Fruit fly (Drosophila melanogaster) whole organism, embryonic: ENCODE data around the gene Sptz.
A peak's percentile ranks its signal among the peaks of the same experiment; 100 is the strongest.

Source experiments
- Atf3 ChIP-seq: fragments of 200-800 bp; sonication (Bioruptor generic); optimal IDR thresholded peaks from 3 replicates; lab custom pipeline; 2016; ENCODE audit warnings: missing biosample characterization, missing genetic modification characterization
- CG10147 ChIP-seq: fragments of 200-800 bp; sonication (Bioruptor generic); optimal IDR thresholded peaks from 2 replicates; lab custom pipeline; 2019; ENCODE audit warnings: missing biosample characterization, mild to moderate bottlenecking, missing genetic modification characterization, moderate library complexity
- CG10543 ChIP-seq: fragments of 200-800 bp; sonication (Bioruptor generic); optimal IDR thresholded peaks from 3 replicates; lab custom pipeline; 2017; ENCODE audit warnings: missing biosample characterization, mild to moderate bottlenecking, missing genetic modification characterization, moderate library complexity
- CG12071 ChIP-seq: fragments of 200-800 bp; sonication (Bioruptor generic); optimal IDR thresholded peaks from 3 replicates; lab custom pipeline; 2018; ENCODE audit warnings: missing biosample characterization, mild to moderate bottlenecking, missing genetic modification characterization
- CG12299 ChIP-seq: fragments of 200-800 bp; sonication (Bioruptor generic); optimal IDR thresholded peaks from 2 replicates; lab custom pipeline; 2018; ENCODE audit warnings: missing biosample characterization, mild to moderate bottlenecking, missing genetic modification characterization
- CG12659 ChIP-seq: fragments of 200-800 bp; sonication (Bioruptor generic); optimal IDR thresholded peaks from 3 replicates; lab custom pipeline; 2017; ENCODE audit warnings: mild to moderate bottlenecking, missing biosample characterization, missing genetic modification reagents, missing genetic modification characterization
- CG13424 ChIP-seq: fragments of 200-800 bp; sonication (Bioruptor generic); optimal IDR thresholded peaks from 2 replicates; lab custom pipeline; 2019; ENCODE audit warnings: missing biosample characterization, mild to moderate bottlenecking, missing genetic modification characterization, moderate library complexity
- CG13894 ChIP-seq: fragments of 200-800 bp; sonication (Bioruptor generic); optimal IDR thresholded peaks from 3 replicates; lab custom pipeline; 2018; ENCODE audit warnings: missing biosample characterization, mild to moderate bottlenecking, missing genetic modification characterization, moderate library complexity
- CG14710 ChIP-seq: fragments of 200-800 bp; sonication (Bioruptor generic); optimal IDR thresholded peaks from 3 replicates; lab custom pipeline; 2019; ENCODE audit warnings: missing biosample characterization, mild to moderate bottlenecking, missing genetic modification characterization, moderate library complexity
- CG2712 ChIP-seq: fragments of 200-800 bp; optimal IDR thresholded peaks from 3 replicates; lab custom pipeline; 2019; ENCODE audit warnings: missing biosample characterization, mild to moderate bottlenecking, missing genetic modification characterization, moderate library complexity
- CG30020 ChIP-seq: fragments of 200-800 bp; optimal IDR thresholded peaks from 2 replicates; lab custom pipeline; 2019; ENCODE audit warnings: missing biosample characterization, mild to moderate bottlenecking, missing genetic modification characterization, moderate library complexity
- CG4707 ChIP-seq: fragments of 200-800 bp; sonication (Bioruptor generic); optimal IDR thresholded peaks from 2 replicates; lab custom pipeline; 2018; ENCODE audit warnings: missing biosample characterization, mild to moderate bottlenecking, missing genetic modification characterization, moderate library complexity
- CG6689 ChIP-seq: fragments of 200-800 bp; sonication (Bioruptor generic); IDR thresholded peaks from 2 replicates; pipeline ENCODE4 v1.3.6; 2022; ENCODE audit warnings: missing biosample characterization, missing genetic modification characterization
- CG6813 ChIP-seq: fragments of 200-800 bp; sonication (Bioruptor generic); optimal IDR thresholded peaks from 2 replicates; lab custom pipeline; 2017; ENCODE audit warnings: missing biosample characterization, missing genetic modification characterization, mild to moderate bottlenecking, moderate library complexity, missing genetic modification reagents
- CG9437 ChIP-seq: fragments of 200-800 bp; sonication (Bioruptor generic); optimal IDR thresholded peaks from 2 replicates; lab custom pipeline; 2018; ENCODE audit warnings: missing biosample characterization, mild to moderate bottlenecking, missing genetic modification characterization
- CrebB ChIP-seq: fragments of 200-800 bp; sonication (Bioruptor generic); optimal IDR thresholded peaks from 3 replicates; lab custom pipeline; 2018; ENCODE audit warnings: missing biosample characterization, mild to moderate bottlenecking, missing genetic modification characterization
- D ChIP-seq, 2 experiments: fragments of 200-800 bp in 1 of 2; fragments of >200 bp in 1 of 2; sonication (Bioruptor generic) in 1 of 2; optimal IDR thresholded peaks; 2 replicates in 1 of 2; 3 replicates in 1 of 2; lab custom pipeline; 2017; ENCODE audit warnings: mild to moderate bottlenecking in 1 of 2, missing biosample characterization in 1 of 2, missing genetic modification characterization in 1 of 2, missing genetic modification reagents in 1 of 2
- Dp ChIP-seq: fragments of 200-800 bp; sonication (Bioruptor generic); optimal IDR thresholded peaks from 2 replicates; lab custom pipeline; 2018; ENCODE audit warnings: missing biosample characterization, mild to moderate bottlenecking, missing genetic modification characterization, moderate library complexity
- Dref ChIP-seq: fragments of 200-800 bp; sonication (Bioruptor generic); IDR thresholded peaks from 2 replicates; pipeline ENCODE4 v1.3.6; 2022; ENCODE audit warnings: missing biosample characterization, missing genetic modification characterization
- E2f2 ChIP-seq: fragments of 200-800 bp; sonication (Bioruptor generic); IDR thresholded peaks from 2 replicates; pipeline ENCODE4 v1.3.6; 2022; ENCODE audit warnings: missing biosample characterization, missing genetic modification characterization
- Ets97D ChIP-seq: fragments of 200-800 bp; sonication (Bioruptor generic); optimal IDR thresholded peaks from 3 replicates; lab custom pipeline; 2016; ENCODE audit warnings: missing biosample characterization, missing genetic modification characterization
- Gsc ChIP-seq: fragments of 200-800 bp; sonication (Bioruptor generic); IDR thresholded peaks from 2 replicates; pipeline ENCODE4 v1.3.6; 2022; ENCODE audit warnings: missing biosample characterization, missing genetic modification characterization
- Hmr ChIP-seq: fragments of 200-800 bp; sonication (Bioruptor generic); optimal IDR thresholded peaks from 3 replicates; lab custom pipeline; 2017; ENCODE audit warnings: mild to moderate bottlenecking, missing biosample characterization, missing genetic modification reagents, missing genetic modification characterization
- Mad ChIP-seq: fragments of 200-800 bp; sonication (Bioruptor generic); optimal IDR thresholded peaks from 2 replicates; lab custom pipeline; 2016; ENCODE audit warnings: missing biosample characterization, missing genetic modification characterization
- Max ChIP-seq: fragments of 200-800 bp; sonication (Bioruptor generic); optimal IDR thresholded peaks from 2 replicates; lab custom pipeline; 2016; ENCODE audit warnings: missing biosample characterization, mild to moderate bottlenecking, missing genetic modification characterization
- Myb ChIP-seq: fragments of 200-800 bp; sonication (Bioruptor generic); optimal IDR thresholded peaks from 2 replicates; lab custom pipeline; 2016; ENCODE audit warnings: missing biosample characterization, missing genetic modification characterization
- NC2β ChIP-seq: fragments of 200-800 bp; sonication (Bioruptor generic); optimal IDR thresholded peaks from 2 replicates; lab custom pipeline; 2016; ENCODE audit warnings: missing biosample characterization, missing genetic modification characterization
- Pdp1 ChIP-seq, 2 experiments: fragments of 200-800 bp; sonication (Bioruptor generic); optimal IDR thresholded peaks; 3 replicates each; lab custom pipeline; 2016; ENCODE audit warnings: missing biosample characterization in 2 of 2, missing genetic modification characterization in 2 of 2, mild to moderate bottlenecking in 1 of 2, moderate library complexity in 1 of 2
- Ptx1 ChIP-seq: fragments of 200-800 bp; sonication (Bioruptor generic); IDR thresholded peaks from 2 replicates; pipeline ENCODE4 v1.3.6; 2022; ENCODE audit warnings: missing biosample characterization, missing genetic modification characterization
- Side ChIP-seq: fragments of 200-800 bp; sonication (Bioruptor generic); optimal IDR thresholded peaks from 2 replicates; lab custom pipeline; 2016; ENCODE audit warnings: missing biosample characterization, missing genetic modification characterization
- Sox102F ChIP-seq: fragments of 200-800 bp; sonication (Bioruptor generic); optimal IDR thresholded peaks from 2 replicates; lab custom pipeline; 2018; ENCODE audit warnings: missing biosample characterization, mild to moderate bottlenecking, missing genetic modification characterization, moderate library complexity
- Usf ChIP-seq: fragments of 200-800 bp; sonication (Bioruptor generic); optimal IDR thresholded peaks from 2 replicates; lab custom pipeline; 2017; ENCODE audit warnings: missing genotype, missing biosample characterization, missing genetic modification characterization
- Xbp1 ChIP-seq: fragments of 200-800 bp; sonication (Bioruptor generic); optimal IDR thresholded peaks from 3 replicates; lab custom pipeline; 2016; ENCODE audit warnings: missing biosample characterization, mild to moderate bottlenecking, missing genetic modification characterization
- bcd ChIP-seq: fragments of 200-800 bp; sonication (Bioruptor generic); optimal IDR thresholded peaks from 2 replicates; lab custom pipeline; 2017; ENCODE audit warnings: missing biosample characterization, mild to moderate bottlenecking, missing genetic modification characterization
- cato ChIP-seq: fragments of 200-800 bp; sonication (Bioruptor generic); optimal IDR thresholded peaks from 2 replicates; lab custom pipeline; 2016; ENCODE audit warnings: missing biosample characterization, missing genetic modification characterization, borderline replicate concordance
- caup ChIP-seq: fragments of 200-800 bp; sonication (Bioruptor generic); optimal IDR thresholded peaks from 3 replicates; lab custom pipeline; 2017; ENCODE audit warnings: missing biosample characterization, mild to moderate bottlenecking, missing genetic modification characterization, moderate library complexity; ENCODE audit not compliant: severe bottlenecking
- ci ChIP-seq: fragments of 200-800 bp; sonication (Bioruptor generic); IDR thresholded peaks from 3 replicates; pipeline ENCODE4 v1.3.6; 2022; ENCODE audit warnings: missing biosample characterization, missing genetic modification characterization
- dm ChIP-seq: fragments of 200-800 bp; sonication (Bioruptor generic); optimal IDR thresholded peaks from 3 replicates; lab custom pipeline; 2016; ENCODE audit warnings: missing biosample characterization, missing genetic modification characterization
- ems ChIP-seq: fragments of 200-800 bp; sonication (Bioruptor generic); optimal IDR thresholded peaks from 3 replicates; lab custom pipeline; 2016; ENCODE audit warnings: missing biosample characterization, missing genetic modification characterization
- ken ChIP-seq: fragments of 200-800 bp; sonication (Bioruptor generic); IDR thresholded peaks from 3 replicates; pipeline ENCODE4 v1.3.6; 2022; ENCODE audit warnings: missing biosample characterization, missing genetic modification characterization
- lilli ChIP-seq: fragments of 200-800 bp; sonication (Bioruptor generic); optimal IDR thresholded peaks from 3 replicates; lab custom pipeline; 2016; ENCODE audit warnings: missing biosample characterization, missing genetic modification characterization
- mld ChIP-seq: fragments of 200-800 bp; sonication (Bioruptor generic); IDR thresholded peaks from 3 replicates; pipeline ENCODE4 v1.3.6; 2022; ENCODE audit warnings: missing biosample characterization, missing genetic modification characterization; ENCODE audit not compliant: partially characterized antibody
- nerfin-1 ChIP-seq: fragments of 200-800 bp; sonication (Bioruptor generic); optimal IDR thresholded peaks from 3 replicates; lab custom pipeline; 2019; ENCODE audit warnings: missing biosample characterization, mild to moderate bottlenecking, missing genetic modification characterization, moderate library complexity
- sens-2 ChIP-seq: fragments of 200-800 bp; sonication (Bioruptor generic); IDR thresholded peaks from 2 replicates; pipeline ENCODE4 v1.3.6; 2022; ENCODE audit warnings: missing biosample characterization, missing genetic modification characterization
- shn ChIP-seq: fragments of 200-800 bp; sonication (Bioruptor generic); optimal IDR thresholded peaks from 3 replicates; lab custom pipeline; 2016; ENCODE audit warnings: missing biosample characterization, missing genetic modification characterization
- so ChIP-seq: fragments of 200-800 bp; sonication (Bioruptor generic); IDR thresholded peaks from 3 replicates; pipeline ENCODE4 v1.3.6; 2022; ENCODE audit warnings: missing biosample characterization, missing genetic modification characterization
- wor ChIP-seq: fragments of 200-800 bp; sonication (Bioruptor generic); IDR thresholded peaks from 2 replicates; pipeline ENCODE4 v1.3.6; 2022; ENCODE audit warnings: missing biosample characterization, missing genetic modification characterization
- zen ChIP-seq: fragments of 200-800 bp; sonication (Bioruptor generic); optimal IDR thresholded peaks from 3 replicates; lab custom pipeline; 2018; ENCODE audit warnings: missing biosample characterization, mild to moderate bottlenecking, missing genetic modification characterization, moderate library complexity

Sptz gene

DNA sequence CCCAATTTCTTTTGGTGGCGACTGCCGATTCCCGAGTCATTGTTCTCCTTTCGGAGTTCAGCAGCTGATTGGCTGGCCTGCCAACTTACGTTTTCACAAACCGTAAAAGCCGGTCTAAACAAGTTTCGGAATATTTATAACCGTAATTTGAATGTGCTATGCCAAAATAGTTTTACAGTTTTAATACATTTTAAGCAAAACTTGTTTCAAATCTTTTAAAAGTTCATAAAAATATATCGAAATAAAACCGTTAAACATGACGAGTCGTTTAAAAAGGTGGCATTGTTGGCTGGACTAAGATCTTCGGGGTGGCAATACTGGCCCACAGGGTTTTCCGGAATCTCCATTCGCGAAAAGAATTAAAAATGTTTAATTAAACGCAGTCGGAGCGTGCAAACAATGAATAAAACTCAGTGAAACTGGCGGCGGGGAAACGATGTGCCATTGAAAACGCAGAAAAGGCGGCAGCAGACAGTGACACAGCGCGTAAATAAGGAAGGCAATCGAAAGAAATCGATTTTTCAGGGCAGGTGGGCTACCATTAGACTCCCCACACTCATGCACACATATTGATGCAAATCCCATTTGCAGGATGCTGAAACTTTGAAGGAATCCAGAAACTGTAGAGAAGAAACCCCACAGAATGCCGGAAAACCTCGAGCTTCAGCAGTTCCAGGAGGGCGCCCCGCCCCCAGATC is 13.8 kb downstream of the Sptz start, which contains the start of the genes Exd2 and CG5281 (continued):
- TF ChIP-seq Max (GFP tag; lab: Kevin White, UChicago) (peak; percentile 56), Xbp1 (peak; percentile 77), bcd (GFP tag; lab: Kevin White, UChicago) (peak; percentile 39), Usf (GFP tag; lab: Kevin White, UChicago) (no peak), nerfin-1 (peak; percentile 48), Mad (GFP tag; lab: Kevin White, UChicago) (peak; percentile 7), CG14710 (tag; lab: Kevin White, UChicago) (peak; percentile 94), Dp (GFP tag; lab: Kevin White, UChicago) (peak; percentile 29), cato (GFP tag; lab: Kevin White, UChicago) (peak; percentile 22), Myb (GFP tag; lab: Kevin White, UChicago) (peak; percentile 95), Gsc (GFP tag; lab: Robert Waterston, UW) (no peak), D (optimal IDR thresholded peaks at IDR 0.05; lab: Kevin White, UChicago) (no peak), D (GFP tag; optimal IDR thresholded peaks at IDR 0.05; lab: Kevin White, UChicago) (peak; percentile 43), Pdp1 (GFP tag; optimal IDR thresholded peaks at IDR 0.05; lab: Kevin White, UChicago) (peak in 1 of 2 experiments; percentile 43), shn (GFP tag; lab: Kevin White, UChicago) (peak; percentile 44), CG13424 (tag; lab: Kevin White, UChicago) (peak; percentile 66), E2f2 (GFP tag; lab: Robert Waterston, UW) (peak; percentile 54), Ets97D (GFP tag; lab: Kevin White, UChicago) (peak; percentile 91), CG30020 (tag; lab: Kevin White, UChicago) (peak; percentile 55), zen (tag; lab: Kevin White, UChicago) (peak; percentile 9), CG6813 (GFP tag; lab: Kevin White, UChicago) (no peak), CG10147 (GFP tag; lab: Kevin White, UChicago) (peak; percentile 26), Dref (GFP tag; lab: Robert Waterston, UW) (peak; percentile 40; the same call in 1 of the 2 replicates), Atf3 (GFP tag; lab: Kevin White, UChicago) (peak; percentile 65), ken (GFP tag; lab: Robert Waterston, UW) (0 out of 3 replicates have a peak, but pooled peaks have one; percentile 38), CG2712 (tag; lab: Kevin White, UChicago) (peak; percentile 47), CG4707 (GFP tag; lab: Kevin White, UChicago) (peak; percentile 11), wor (GFP tag; lab: Robert Waterston, UW) (no peak), ci (GFP tag; lab: Robert Waterston, UW) (peak; percentile 77; the same call in 2 of the 3 replicates), CG12071 (GFP tag; lab: Kevin White, UChicago) (peak; percentile 26), CG12659 (GFP tag; lab: Kevin White, UChicago) (peak; percentile 75), sens-2 (GFP tag; lab: Robert Waterston, UW) (no peak), CG9437 (peak; percentile 21), CG13894 (peak; percentile 17), Hmr (GFP tag; lab: Kevin White, UChicago) (peak; percentile 68), mld (GFP tag; lab: Robert Waterston, UW) (0 out of 3 replicates have a peak, but pooled peaks have one; percentile 14), CG10543 (peak; percentile 59), CG6689 (GFP tag; lab: Robert Waterston, UW) (peak; percentile 48), NC2β (GFP tag; lab: Kevin White, UChicago) (peak; percentile 51), Side (GFP tag; lab: Kevin White, UChicago) (peak; percentile 58), so (GFP tag; lab: Robert Waterston, UW) (no peak; the same call in 2 of the 3 replicates), CG12299 (tag; lab: Kevin White, UChicago) (peak; percentile 39), ems (GFP tag; lab: Kevin White, UChicago) (no peak), lilli (GFP tag; lab: Kevin White, UChicago) (peak; percentile 77), dm (peak; percentile 60), CrebB (peak; percentile 52), Sox102F (GFP tag; lab: Kevin White, UChicago) (peak; percentile 70), caup (GFP tag; lab: Kevin White, UChicago) (peak; percentile 51), Ptx1 (GFP tag; lab: Robert Waterston, UW) (peak; percentile 37; the same call in 1 of the 2 replicates)
